Worm (Caenorhabditis elegans) whole organism, L1 larva: Measurements from ENCODE around the gene tag-250.

Experiments used
- C04F5.9 ChIP-seq: sonication (generic microtip); optimal IDR thresholded peaks from 2 replicates; lab custom pipeline; 2016; ENCODE audit warnings: missing genetic modification characterization, missing compliant biosample characterization
- C16A3.4 ChIP-seq: fragments of 150-350 bp; optimal IDR thresholded peaks from 2 replicates; lab custom pipeline; 2014; ENCODE audit warnings: missing biosample characterization, missing genetic modification characterization
- Y116A8C.19 ChIP-seq: sonication (generic microtip); optimal IDR thresholded peaks from 2 replicates; lab custom pipeline; 2016; ENCODE audit warnings: missing compliant biosample characterization, missing genetic modification characterization, borderline replicate concordance
- ama-1 ChIP-seq: fragments of 150-350 bp; optimal IDR thresholded peaks from 2 replicates; lab custom pipeline; 2014
- blmp-1 ChIP-seq: fragments of 150-350 bp; optimal IDR thresholded peaks from 2 replicates; lab custom pipeline; 2014; ENCODE audit warnings: missing biosample characterization, missing genetic modification characterization
- ceh-8 ChIP-seq: fragments of 200-800 bp; sonication (Bioruptor generic); optimal IDR thresholded peaks from 2 replicates; lab custom pipeline; 2018; ENCODE audit warnings: mild to moderate bottlenecking, missing genetic modification characterization, moderate library complexity, missing compliant biosample characterization
- ceh-82 ChIP-seq, 3 experiments: fragments of 150-350 bp in 1 of 3; sonication (generic microtip) in 2 of 3; optimal IDR thresholded peaks; 2 replicates each; lab custom pipeline; 2014 to 2017; ENCODE audit warnings: missing biosample characterization in 3 of 3, missing genetic modification characterization in 3 of 3
- ceh-88 ChIP-seq: fragments of 200-800 bp; sonication (Bioruptor generic); IDR thresholded peaks from 2 replicates; pipeline ENCODE4 v1.3.6; 2022; ENCODE audit warnings: missing genetic modification characterization, missing compliant biosample characterization
- dpl-1 ChIP-seq, 3 experiments: fragments of 150-350 bp in 2 of 3; sonication (generic microtip) in 1 of 3; optimal IDR thresholded peaks; 2 replicates each; lab custom pipeline; 2014 to 2017; ENCODE audit warnings: missing biosample characterization in 3 of 3, missing genetic modification characterization in 3 of 3, missing genetic modification reagents in 3 of 3
- efl-1 ChIP-seq, 4 experiments: fragments of 150-350 bp; optimal IDR thresholded peaks in 3 of 4; peaks in 1 of 4; 1 replicate in 1 of 4; 2 replicates in 3 of 4; lab custom pipeline; 2014; ENCODE audit warnings: missing biosample characterization in 2 of 4, missing genetic modification characterization in 2 of 4, missing genetic modification reagents in 2 of 4
- efl-3 ChIP-seq: fragments of 200-800 bp; sonication (Bioruptor generic); optimal IDR thresholded peaks from 2 replicates; lab custom pipeline; 2018; ENCODE audit warnings: mild to moderate bottlenecking, missing genetic modification characterization, missing compliant biosample characterization
- egl-13 ChIP-seq: sonication (generic microtip); optimal IDR thresholded peaks from 2 replicates; lab custom pipeline; 2016; ENCODE audit warnings: missing genotype, missing genetic modification reagents, missing genetic modification characterization, missing compliant biosample characterization
- egl-27 ChIP-seq, 2 experiments: fragments of 150-350 bp in 1 of 2; sonication (generic microtip); optimal IDR thresholded peaks; 3 replicates each; lab custom pipeline; 2017 to 2018; ENCODE audit warnings: missing biosample characterization in 2 of 2, missing genetic modification characterization in 2 of 2, missing genetic modification reagents in 2 of 2
- elt-2 ChIP-seq: sonication (generic microtip); optimal IDR thresholded peaks from 2 replicates; lab custom pipeline; 2016; ENCODE audit warnings: missing genetic modification characterization, mild to moderate bottlenecking, inconsistent platforms, missing compliant biosample characterization, missing genetic modification reagents
- elt-3 ChIP-seq, 6 experiments: fragments of 150-350 bp in 1 of 6; sonication (generic microtip); optimal IDR thresholded peaks; 2 replicates each; lab custom pipeline; 2017 to 2018; ENCODE audit warnings: missing biosample characterization in 6 of 6, missing genetic modification characterization in 6 of 6, inconsistent platforms in 1 of 6
- fos-1 ChIP-seq: fragments of 150-350 bp; optimal IDR thresholded peaks from 2 replicates; lab custom pipeline; 2014; ENCODE audit warnings: missing biosample characterization, missing genetic modification characterization
- grh-1 ChIP-seq: fragments of 200-800 bp; sonication (Bioruptor generic); IDR thresholded peaks from 2 replicates; pipeline ENCODE4 v1.3.6; 2022; ENCODE audit warnings: missing genetic modification reagents, missing genetic modification characterization, missing compliant biosample characterization
- hpl-2 ChIP-seq: fragments of 150-350 bp; optimal IDR thresholded peaks from 2 replicates; lab custom pipeline; 2014; ENCODE audit warnings: missing biosample characterization, missing genetic modification reagents, missing genetic modification characterization
- irx-1 ChIP-seq: sonication (generic microtip); optimal IDR thresholded peaks from 2 replicates; lab custom pipeline; 2016; ENCODE audit warnings: missing genetic modification characterization, missing compliant biosample characterization
- isw-1 ChIP-seq: fragments of 200-800 bp; sonication (Bioruptor generic); IDR thresholded peaks from 2 replicates; pipeline ENCODE4 v1.3.6; 2022; ENCODE audit warnings: missing genetic modification characterization, missing compliant biosample characterization
- jun-1 ChIP-seq: fragments of 150-350 bp; optimal IDR thresholded peaks from 2 replicates; lab custom pipeline; 2014; ENCODE audit warnings: missing biosample characterization, missing genetic modification reagents, missing genetic modification characterization
- lin-14 ChIP-seq: fragments of 200-800 bp; sonication (Bioruptor generic); optimal IDR thresholded peaks from 2 replicates; lab custom pipeline; 2018; ENCODE audit warnings: mild to moderate bottlenecking, missing genetic modification characterization, moderate library complexity, missing compliant biosample characterization
- lin-15B ChIP-seq: fragments of 150-350 bp; sonication (generic microtip); optimal IDR thresholded peaks from 3 replicates; lab custom pipeline; 2014; ENCODE audit warnings: missing biosample characterization, missing genetic modification characterization
- lin-35 ChIP-seq, 2 experiments: fragments of 150-350 bp; optimal IDR thresholded peaks; 2 replicates each; lab custom pipeline; 2014; ENCODE audit warnings: missing biosample characterization in 2 of 2, missing genetic modification characterization in 2 of 2, missing genetic modification reagents in 2 of 2
- lin-39 ChIP-seq: fragments of 150-350 bp; optimal IDR thresholded peaks from 2 replicates; lab custom pipeline; 2014; ENCODE audit warnings: missing biosample characterization, missing genetic modification reagents, missing genetic modification characterization
- lir-3 ChIP-seq: sonication (generic microtip); optimal IDR thresholded peaks from 2 replicates; lab custom pipeline; 2016; ENCODE audit warnings: mild to moderate bottlenecking, missing genetic modification characterization, moderate library complexity, missing compliant biosample characterization; ENCODE audit not compliant: poor library complexity
- lsy-2 ChIP-seq, 2 experiments: fragments of 150-350 bp; optimal IDR thresholded peaks; 2 replicates each; lab custom pipeline; 2014; ENCODE audit warnings: missing biosample characterization in 2 of 2, missing genetic modification characterization in 2 of 2
- mab-9 ChIP-seq: fragments of 200-800 bp; sonication (Bioruptor generic); IDR thresholded peaks from 2 replicates; pipeline ENCODE4 v1.3.6; 2022; ENCODE audit warnings: missing genetic modification reagents, missing genetic modification characterization, missing compliant biosample characterization
- mep-1 ChIP-seq: fragments of 150-350 bp; optimal IDR thresholded peaks from 2 replicates; lab custom pipeline; 2014; ENCODE audit warnings: missing biosample characterization, missing genetic modification characterization
- nhr-11 ChIP-seq: fragments of 150-350 bp; optimal IDR thresholded peaks from 2 replicates; lab custom pipeline; 2014; ENCODE audit warnings: missing biosample characterization, missing genetic modification characterization
- nhr-12 ChIP-seq: sonication (generic microtip); optimal IDR thresholded peaks from 2 replicates; lab custom pipeline; 2017; ENCODE audit warnings: missing biosample characterization, missing genetic modification characterization
- nhr-19 ChIP-seq: fragments of 200-800 bp; sonication (Bioruptor generic); conservative IDR thresholded peaks from 2 replicates; pipeline ENCODE4 v1.3.6; 2022; ENCODE audit warnings: missing genetic modification characterization, missing compliant biosample characterization
- nhr-20 ChIP-seq: sonication (generic microtip); optimal IDR thresholded peaks from 2 replicates; lab custom pipeline; 2016; ENCODE audit warnings: mild to moderate bottlenecking, missing genetic modification characterization, missing compliant biosample characterization
- nhr-237 ChIP-seq: fragments of 150-350 bp; optimal IDR thresholded peaks from 2 replicates; lab custom pipeline; 2014; ENCODE audit warnings: missing biosample characterization, missing genetic modification characterization
- nhr-47 ChIP-seq: sonication (generic microtip); optimal IDR thresholded peaks from 2 replicates; lab custom pipeline; 2016; ENCODE audit warnings: mild to moderate bottlenecking, missing genetic modification characterization, moderate library complexity, missing compliant biosample characterization
- nhr-71 ChIP-seq: sonication (generic microtip); optimal IDR thresholded peaks from 2 replicates; lab custom pipeline; 2016; ENCODE audit warnings: mild to moderate bottlenecking, missing genetic modification characterization, moderate library complexity, missing compliant biosample characterization
- nhr-77 ChIP-seq: fragments of 150-350 bp; optimal IDR thresholded peaks from 2 replicates; lab custom pipeline; 2014; ENCODE audit warnings: missing biosample characterization, missing genetic modification characterization
- nhr-85 ChIP-seq: sonication (generic microtip); peaks from one replicate; lab custom pipeline; 2016; ENCODE audit warnings: missing genetic modification characterization, inconsistent platforms, missing compliant biosample characterization
- nhr-90 ChIP-seq: sonication (generic microtip); optimal IDR thresholded peaks from 2 replicates; lab custom pipeline; 2016; ENCODE audit warnings: mild to moderate bottlenecking, missing genetic modification characterization, missing compliant biosample characterization; ENCODE audit not compliant: poor library complexity
- pag-3 ChIP-seq: sonication (generic microtip); optimal IDR thresholded peaks from 2 replicates; lab custom pipeline; 2017; ENCODE audit warnings: missing genetic modification characterization, mild to moderate bottlenecking, missing compliant biosample characterization, antibody characterized with exemption, borderline replicate concordance; ENCODE audit not compliant: insufficient read depth
- pqm-1 ChIP-seq: sonication (generic microtip); optimal IDR thresholded peaks from 3 replicates; lab custom pipeline; 2017; ENCODE audit warnings: missing biosample characterization, missing genetic modification characterization
- rnt-1 ChIP-seq: sonication (generic microtip); optimal IDR thresholded peaks from 2 replicates; lab custom pipeline; 2016; ENCODE audit warnings: mild to moderate bottlenecking, missing genetic modification characterization, moderate library complexity, missing compliant biosample characterization
- snpc-4 ChIP-seq: fragments of 150-350 bp; optimal IDR thresholded peaks from 2 replicates; lab custom pipeline; 2014; ENCODE audit warnings: missing biosample characterization, missing genetic modification characterization
- snu-23 ChIP-seq: sonication (generic microtip); optimal IDR thresholded peaks from 2 replicates; lab custom pipeline; 2016; ENCODE audit warnings: missing genetic modification characterization, missing compliant biosample characterization
- tbx-2 ChIP-seq: sonication (generic microtip); optimal IDR thresholded peaks from 2 replicates; lab custom pipeline; 2016; ENCODE audit warnings: missing genetic modification characterization, missing compliant biosample characterization
- unc-130 ChIP-seq: fragments of 150-350 bp; optimal IDR thresholded peaks from 2 replicates; lab custom pipeline; 2017; ENCODE audit warnings: missing biosample characterization, missing genetic modification characterization, inconsistent platforms
- ztf-11 ChIP-seq, 2 experiments: sonication (generic microtip); optimal IDR thresholded peaks; 2 replicates each; lab custom pipeline; 2016 to 2017; ENCODE audit warnings: missing genetic modification characterization in 2 of 2, missing biosample characterization in 1 of 2, missing compliant biosample characterization in 1 of 2
- ztf-4 ChIP-seq: fragments of 150-350 bp; optimal IDR thresholded peaks from 2 replicates; lab custom pipeline; 2014; ENCODE audit warnings: missing biosample characterization, missing genetic modification characterization

tag-250 gene

DNA sequence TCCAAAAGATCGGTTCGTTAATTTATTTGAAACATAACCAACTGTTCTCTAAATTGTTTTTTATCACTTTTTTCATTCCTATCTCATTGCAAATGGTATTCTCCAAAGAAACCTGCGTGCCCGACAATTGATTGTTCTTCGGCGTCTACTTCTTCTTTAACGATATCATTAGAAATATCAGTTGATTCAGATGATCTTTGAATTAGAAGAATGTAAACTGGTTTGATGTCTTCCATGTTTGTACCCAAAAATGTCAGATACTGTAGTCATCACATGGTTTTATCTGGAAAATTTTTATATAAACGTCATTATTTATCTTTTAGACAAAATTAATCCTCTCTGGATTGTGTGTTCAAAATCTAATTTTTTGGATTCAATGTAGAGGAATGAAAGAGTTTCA lies 27.0 kb downstream of the tag-250 start:
- TF ChIP-seq lir-3 (tag; lab: Kevin White, UChicago) = no peak
- TF ChIP-seq lsy-2 (tag; optimal IDR thresholded peaks at IDR 0.05; lab: Kevin White, UChicago) = peak; percentile 25 to 88
- TF ChIP-seq isw-1 (GFP tag; lab: Robert Waterston, UW) = no peak
- peak; percentile 57 for TF ChIP-seq lin-14 (GFP tag; lab: Kevin White, UChicago)
- peak; percentile 1 for TF ChIP-seq nhr-237 (tag; lab: Kevin White, UChicago)
- TF ChIP-seq snu-23 (GFP tag; lab: Kevin White, UChicago) = peak; percentile 58
- TF ChIP-seq blmp-1 (tag; lab: Kevin White, UChicago) = peak; percentile 55
- TF ChIP-seq nhr-20 (tag; lab: Kevin White, UChicago) = peak; percentile 81
- peak; percentile 95 for TF ChIP-seq nhr-85 (tag; lab: Kevin White, UChicago)
- peak; percentile 22 for TF ChIP-seq C16A3.4
- TF ChIP-seq nhr-47 (tag; lab: Kevin White, UChicago) = peak; percentile 36
- peak in 1 of 2 experiments; percentile 49 for TF ChIP-seq lin-35 (GFP tag; optimal IDR thresholded peaks at IDR 0.05; lab: Kevin White, UChicago)
- no peak for TF ChIP-seq efl-1 (optimal IDR thresholded peaks at IDR 0.05; lab: Kevin White, UChicago)
- TF ChIP-seq efl-1 (GFP tag; optimal IDR thresholded peaks at IDR 0.05 in 1 of 2; lab: Kevin White, UChicago) = peak in 1 of 2 experiments; percentile 87
- TF ChIP-seq nhr-19 (GFP tag; lab: Robert Waterston, UW) = peak; percentile 80
- TF ChIP-seq nhr-71 = peak; percentile 75
- no peak for TF ChIP-seq mab-9 (GFP tag; lab: Robert Waterston, UW)
- TF ChIP-seq grh-1 (GFP tag; lab: Robert Waterston, UW) = peak; percentile 83
- TF ChIP-seq elt-3 (tag; optimal IDR thresholded peaks at IDR 0.05; lab: Kevin White, UChicago) = peak in 5 of 6 experiments; percentile 27 to 85 (median 48)
- peak; percentile 71 for TF ChIP-seq nhr-90 (tag; lab: Kevin White, UChicago)
- no peak for TF ChIP-seq jun-1 (tag; lab: Kevin White, UChicago)
- peak in 1 of 3 experiments; percentile 9 for TF ChIP-seq dpl-1 (GFP tag; optimal IDR thresholded peaks at IDR 0.05; lab: Kevin White, UChicago)
- TF ChIP-seq tbx-2 (tag; lab: Kevin White, UChicago) = peak; percentile 62
- no peak for TF ChIP-seq unc-130

DNA sequence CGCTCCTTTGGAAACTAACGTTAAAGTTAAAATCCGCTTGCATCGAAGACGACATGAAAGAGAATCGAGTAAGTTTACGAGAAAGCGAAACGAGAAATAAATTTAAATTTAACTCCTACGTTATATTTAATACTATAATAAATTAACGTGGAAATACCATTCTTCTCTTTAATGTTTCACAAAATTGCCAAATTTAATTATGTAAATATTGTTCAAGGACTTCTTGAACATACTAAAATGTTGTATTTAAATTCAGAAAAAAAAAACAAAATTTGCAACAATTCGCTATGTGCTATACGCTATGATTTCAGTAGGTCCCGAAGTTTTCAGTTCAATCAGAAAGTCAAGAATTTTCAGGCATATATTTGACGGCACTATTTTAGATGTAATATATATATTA lies 27.8 kb downstream of the tag-250 start, which contains the start of gene ZK688.10:
ZK688.10 (minus strand) TSS at position 101 of the 400 bp plus-strand sequence.
- TF ChIP-seq lin-39 (tag; lab: Kevin White, UChicago) (no peak), mab-9 (GFP tag; lab: Robert Waterston, UW) (no peak), efl-3 (GFP tag; lab: Kevin White, UChicago) (no peak), ceh-82 (tag; optimal IDR thresholded peaks at IDR 0.05; lab: Kevin White, UChicago) (no peak), elt-2 (tag; lab: Kevin White, UChicago) (no peak), egl-27 (tag; optimal IDR thresholded peaks at IDR 0.05; lab: Kevin White, UChicago) (no peak), ztf-11 (tag; optimal IDR thresholded peaks at IDR 0.05; lab: Kevin White, UChicago) (no peak), nhr-47 (tag; lab: Kevin White, UChicago) (no peak), nhr-77 (tag; lab: Kevin White, UChicago) (no peak), nhr-11 (tag; lab: Kevin White, UChicago) (no peak), efl-1 (optimal IDR thresholded peaks at IDR 0.05; lab: Kevin White, UChicago) (no peak), efl-1 (GFP tag; optimal IDR thresholded peaks at IDR 0.05 in 1 of 2; lab: Kevin White, UChicago) (no peak), rnt-1 (tag; lab: Kevin White, UChicago) (no peak), lin-15B (tag; lab: Kevin White, UChicago) (no peak), mep-1 (tag; lab: Kevin White, UChicago) (no peak), nhr-71 (no peak), ztf-4 (tag; lab: Kevin White, UChicago) (no peak)

DNA sequence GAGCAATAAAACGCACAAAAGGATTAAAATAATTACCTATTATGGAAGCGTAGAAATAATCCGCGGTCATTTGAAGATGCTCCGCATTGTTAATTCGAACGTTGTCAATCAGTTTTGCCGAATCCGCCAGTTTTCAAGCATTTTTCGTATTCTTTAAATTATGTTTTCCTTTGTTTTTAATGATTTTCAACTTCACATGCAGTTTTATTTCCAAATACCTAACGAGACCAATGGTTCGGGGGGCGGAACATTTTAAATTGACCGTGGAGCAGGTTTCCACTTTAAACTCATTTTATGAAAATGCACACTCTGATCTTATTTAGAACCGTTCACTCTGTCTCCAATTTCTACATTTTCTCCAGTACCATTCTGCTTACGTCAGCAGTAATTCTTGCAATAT lies 30.0 kb downstream of the tag-250 start, which contains the start of gene ZK688.4:
ZK688.4 (plus strand) TSS at position 301 of the 400 bp plus-strand sequence.
- TF ChIP-seq isw-1 (GFP tag; lab: Robert Waterston, UW) (no peak), snpc-4 (tag; lab: Kevin White, UChicago) (no peak), lin-35 (GFP tag; optimal IDR thresholded peaks at IDR 0.05; lab: Kevin White, UChicago) (no peak), nhr-12 (tag; lab: Kevin White, UChicago) (no peak), efl-3 (GFP tag; lab: Kevin White, UChicago) (no peak), pag-3 (tag; lab: Kevin White, UChicago) (no peak), irx-1 (no peak), Y116A8C.19 (no peak), ceh-8 (GFP tag; lab: Kevin White, UChicago) (no peak), ama-1 (lab: Kevin White, UChicago) (no peak), egl-13 (tag; lab: Kevin White, UChicago) (no peak), fos-1 (no peak), pqm-1 (tag; lab: Kevin White, UChicago) (no peak), C04F5.9 (tag; lab: Kevin White, UChicago) (no peak), hpl-2 (GFP tag; lab: Kevin White, UChicago) (no peak), nhr-90 (tag; lab: Kevin White, UChicago) (no peak), ztf-11 (tag; optimal IDR thresholded peaks at IDR 0.05; lab: Kevin White, UChicago) (no peak), ceh-88 (GFP tag; lab: Robert Waterston, UW) (no peak)
